Worm (Caenorhabditis elegans) whole organism, L1 larva: Measurements from ENCODE around the gene T14B4.19.

Source experiments
- C16A3.4 ChIP-seq: fragments of 150-350 bp; optimal IDR thresholded peaks from 2 replicates; lab custom pipeline; 2014; ENCODE audit warnings: missing biosample characterization, missing genetic modification characterization
- alr-1 ChIP-seq: fragments of 200-800 bp; sonication (Bioruptor generic); optimal IDR thresholded peaks from 2 replicates; lab custom pipeline; 2018; ENCODE audit warnings: borderline replicate concordance, mild to moderate bottlenecking, missing genetic modification characterization, missing compliant biosample characterization
- blmp-1 ChIP-seq: fragments of 150-350 bp; optimal IDR thresholded peaks from 2 replicates; lab custom pipeline; 2014; ENCODE audit warnings: missing biosample characterization, missing genetic modification characterization
- ceh-63 ChIP-seq: fragments of 200-800 bp; sonication (Bioruptor generic); optimal IDR thresholded peaks from 2 replicates; lab custom pipeline; 2018; ENCODE audit warnings: mild to moderate bottlenecking, missing genetic modification characterization, missing compliant biosample characterization
- ceh-82 ChIP-seq, 3 experiments: fragments of 150-350 bp in 1 of 3; sonication (generic microtip) in 2 of 3; optimal IDR thresholded peaks; 2 replicates each; lab custom pipeline; 2014 to 2017; ENCODE audit warnings: missing biosample characterization in 3 of 3, missing genetic modification characterization in 3 of 3
- ceh-90 ChIP-seq: sonication (generic microtip); optimal IDR thresholded peaks from 2 replicates; lab custom pipeline; 2016; ENCODE audit warnings: missing genetic modification characterization, missing compliant biosample characterization
- ces-1 ChIP-seq: fragments of 150-350 bp; optimal IDR thresholded peaks from 2 replicates; lab custom pipeline; 2014; ENCODE audit warnings: missing biosample characterization, missing genetic modification reagents, missing genetic modification characterization
- dpl-1 ChIP-seq, 3 experiments: fragments of 150-350 bp in 2 of 3; sonication (generic microtip) in 1 of 3; optimal IDR thresholded peaks; 2 replicates each; lab custom pipeline; 2014 to 2017; ENCODE audit warnings: missing biosample characterization in 3 of 3, missing genetic modification characterization in 3 of 3, missing genetic modification reagents in 3 of 3
- dsc-1 ChIP-seq: sonication (generic microtip); optimal IDR thresholded peaks from 2 replicates; lab custom pipeline; 2016; ENCODE audit warnings: mild to moderate bottlenecking, missing genetic modification characterization, missing compliant biosample characterization
- efl-1 ChIP-seq, 4 experiments: fragments of 150-350 bp; optimal IDR thresholded peaks in 3 of 4; peaks in 1 of 4; 1 replicate in 1 of 4; 2 replicates in 3 of 4; lab custom pipeline; 2014; ENCODE audit warnings: missing biosample characterization in 2 of 4, missing genetic modification characterization in 2 of 4, missing genetic modification reagents in 2 of 4
- efl-3 ChIP-seq: fragments of 200-800 bp; sonication (Bioruptor generic); optimal IDR thresholded peaks from 2 replicates; lab custom pipeline; 2018; ENCODE audit warnings: mild to moderate bottlenecking, missing genetic modification characterization, missing compliant biosample characterization
- ets-5 ChIP-seq: fragments of 200-800 bp; sonication (Bioruptor generic); IDR thresholded peaks from 2 replicates; pipeline ENCODE4 v1.3.6; 2022; ENCODE audit warnings: missing genetic modification characterization, missing compliant biosample characterization
- fkh-10 ChIP-seq: sonication (generic microtip); optimal IDR thresholded peaks from 2 replicates; lab custom pipeline; 2017; ENCODE audit warnings: missing biosample characterization, missing genetic modification reagents, missing genetic modification characterization
- fkh-8 ChIP-seq: sonication (generic microtip); optimal IDR thresholded peaks from 2 replicates; lab custom pipeline; 2016; ENCODE audit warnings: mild to moderate bottlenecking, missing genetic modification characterization, missing compliant biosample characterization
- fos-1 ChIP-seq: fragments of 150-350 bp; optimal IDR thresholded peaks from 2 replicates; lab custom pipeline; 2014; ENCODE audit warnings: missing biosample characterization, missing genetic modification characterization
- hlh-4 ChIP-seq: sonication (generic microtip); optimal IDR thresholded peaks from 2 replicates; lab custom pipeline; 2016; ENCODE audit warnings: mild to moderate bottlenecking, missing genetic modification characterization, missing compliant biosample characterization
- hpl-2 ChIP-seq: fragments of 150-350 bp; optimal IDR thresholded peaks from 2 replicates; lab custom pipeline; 2014; ENCODE audit warnings: missing biosample characterization, missing genetic modification reagents, missing genetic modification characterization
- isw-1 ChIP-seq: fragments of 200-800 bp; sonication (Bioruptor generic); IDR thresholded peaks from 2 replicates; pipeline ENCODE4 v1.3.6; 2022; ENCODE audit warnings: missing genetic modification characterization, missing compliant biosample characterization
- lin-14 ChIP-seq: fragments of 200-800 bp; sonication (Bioruptor generic); optimal IDR thresholded peaks from 2 replicates; lab custom pipeline; 2018; ENCODE audit warnings: mild to moderate bottlenecking, missing genetic modification characterization, moderate library complexity, missing compliant biosample characterization
- lin-15B ChIP-seq: fragments of 150-350 bp; sonication (generic microtip); optimal IDR thresholded peaks from 3 replicates; lab custom pipeline; 2014; ENCODE audit warnings: missing biosample characterization, missing genetic modification characterization
- lin-35 ChIP-seq, 2 experiments: fragments of 150-350 bp; optimal IDR thresholded peaks; 2 replicates each; lab custom pipeline; 2014; ENCODE audit warnings: missing biosample characterization in 2 of 2, missing genetic modification characterization in 2 of 2, missing genetic modification reagents in 2 of 2
- lin-39 ChIP-seq: fragments of 150-350 bp; optimal IDR thresholded peaks from 2 replicates; lab custom pipeline; 2014; ENCODE audit warnings: missing biosample characterization, missing genetic modification reagents, missing genetic modification characterization
- lir-3 ChIP-seq: sonication (generic microtip); optimal IDR thresholded peaks from 2 replicates; lab custom pipeline; 2016; ENCODE audit warnings: mild to moderate bottlenecking, missing genetic modification characterization, moderate library complexity, missing compliant biosample characterization; ENCODE audit not compliant: poor library complexity
- mef-2 ChIP-seq: fragments of 150-350 bp; optimal IDR thresholded peaks from 2 replicates; lab custom pipeline; 2014; ENCODE audit warnings: missing biosample characterization, missing genetic modification characterization
- mep-1 ChIP-seq: fragments of 150-350 bp; optimal IDR thresholded peaks from 2 replicates; lab custom pipeline; 2014; ENCODE audit warnings: missing biosample characterization, missing genetic modification characterization
- nhr-12 ChIP-seq: sonication (generic microtip); optimal IDR thresholded peaks from 2 replicates; lab custom pipeline; 2017; ENCODE audit warnings: missing biosample characterization, missing genetic modification characterization
- nhr-19 ChIP-seq: fragments of 200-800 bp; sonication (Bioruptor generic); conservative IDR thresholded peaks from 2 replicates; pipeline ENCODE4 v1.3.6; 2022; ENCODE audit warnings: missing genetic modification characterization, missing compliant biosample characterization
- nhr-20 ChIP-seq: sonication (generic microtip); optimal IDR thresholded peaks from 2 replicates; lab custom pipeline; 2016; ENCODE audit warnings: mild to moderate bottlenecking, missing genetic modification characterization, missing compliant biosample characterization
- nhr-237 ChIP-seq: fragments of 150-350 bp; optimal IDR thresholded peaks from 2 replicates; lab custom pipeline; 2014; ENCODE audit warnings: missing biosample characterization, missing genetic modification characterization
- nhr-28 ChIP-seq: fragments of 150-350 bp; optimal IDR thresholded peaks from 2 replicates; lab custom pipeline; 2014; ENCODE audit warnings: missing biosample characterization, missing genetic modification characterization
- nhr-71 ChIP-seq: sonication (generic microtip); optimal IDR thresholded peaks from 2 replicates; lab custom pipeline; 2016; ENCODE audit warnings: mild to moderate bottlenecking, missing genetic modification characterization, moderate library complexity, missing compliant biosample characterization
- nhr-84 ChIP-seq: sonication (generic microtip); optimal IDR thresholded peaks from 2 replicates; lab custom pipeline; 2017; ENCODE audit warnings: missing biosample characterization, missing genetic modification characterization
- pqm-1 ChIP-seq: sonication (generic microtip); optimal IDR thresholded peaks from 3 replicates; lab custom pipeline; 2017; ENCODE audit warnings: missing biosample characterization, missing genetic modification characterization
- snu-23 ChIP-seq: sonication (generic microtip); optimal IDR thresholded peaks from 2 replicates; lab custom pipeline; 2016; ENCODE audit warnings: missing genetic modification characterization, missing compliant biosample characterization
- sptf-1 ChIP-seq: fragments of 150-350 bp; optimal IDR thresholded peaks from 2 replicates; lab custom pipeline; 2014; ENCODE audit warnings: missing biosample characterization, missing genetic modification characterization
- sup-37 ChIP-seq: fragments of 200-800 bp; sonication (Bioruptor generic); optimal IDR thresholded peaks from 2 replicates; lab custom pipeline; 2018; ENCODE audit warnings: mild to moderate bottlenecking, missing genetic modification characterization, missing compliant biosample characterization
- swsn-7 ChIP-seq: sonication (generic microtip); optimal IDR thresholded peaks from 2 replicates; lab custom pipeline; 2016; ENCODE audit warnings: missing genetic modification characterization, missing compliant biosample characterization
- tbx-2 ChIP-seq: sonication (generic microtip); optimal IDR thresholded peaks from 2 replicates; lab custom pipeline; 2016; ENCODE audit warnings: missing genetic modification characterization, missing compliant biosample characterization
- tlp-1 ChIP-seq: fragments of 150-350 bp; optimal IDR thresholded peaks from 2 replicates; lab custom pipeline; 2014; ENCODE audit warnings: missing biosample characterization, missing genetic modification characterization
- unc-62 ChIP-seq: fragments of 150-350 bp; optimal IDR thresholded peaks from 2 replicates; lab custom pipeline; 2014; ENCODE audit warnings: missing biosample characterization, missing genetic modification reagents, missing genetic modification characterization
- unc-86 ChIP-seq: sonication (generic microtip); optimal IDR thresholded peaks from 2 replicates; lab custom pipeline; 2016; ENCODE audit warnings: missing genetic modification characterization, missing compliant biosample characterization
- unc-98 ChIP-seq: fragments of 200-800 bp; sonication (Bioruptor generic); IDR thresholded peaks from 2 replicates; pipeline ENCODE4 v1.3.6; 2022; ENCODE audit warnings: missing genetic modification characterization, missing compliant biosample characterization
- zip-4 ChIP-seq: fragments of 200-800 bp; sonication (Bioruptor generic); optimal IDR thresholded peaks from 2 replicates; lab custom pipeline; 2018; ENCODE audit warnings: mild to moderate bottlenecking, missing genetic modification characterization, moderate library complexity, missing compliant biosample characterization
- ztf-11 ChIP-seq, 2 experiments: sonication (generic microtip); optimal IDR thresholded peaks; 2 replicates each; lab custom pipeline; 2016 to 2017; ENCODE audit warnings: missing genetic modification characterization in 2 of 2, missing biosample characterization in 1 of 2, missing compliant biosample characterization in 1 of 2
- ztf-4 ChIP-seq: fragments of 150-350 bp; optimal IDR thresholded peaks from 2 replicates; lab custom pipeline; 2014; ENCODE audit warnings: missing biosample characterization, missing genetic modification characterization

Gene T14B4.19

DNA sequence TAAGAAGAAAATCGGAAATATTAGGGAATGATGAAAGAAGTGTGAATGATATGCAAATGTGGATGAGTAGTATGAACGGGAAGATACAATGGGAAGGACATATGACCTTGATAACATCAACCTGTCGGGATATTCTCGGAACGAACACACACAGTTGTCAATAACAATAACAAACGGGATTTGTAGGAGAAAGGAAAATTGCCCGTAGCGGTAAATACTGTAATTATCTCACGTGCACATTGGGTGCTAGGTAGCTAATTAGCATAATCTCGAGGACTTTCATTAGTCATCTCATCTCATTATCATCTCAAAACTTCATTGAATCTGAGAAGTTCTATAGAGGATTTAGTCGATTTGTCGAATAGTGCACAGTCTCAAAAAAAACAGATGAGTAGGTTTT lies 272 bp upstream of the T14B4.19 start:
- no peak for TF ChIP-seq unc-98
- no peak for TF ChIP-seq fkh-10 (GFP tag; lab: Kevin White, UChicago)
- TF ChIP-seq dpl-1 (GFP tag; optimal IDR thresholded peaks at IDR 0.05; lab: Kevin White, UChicago), result no peak
- no peak for TF ChIP-seq snu-23
- no peak for TF ChIP-seq ceh-63
- no peak for TF ChIP-seq ztf-11 (tag; optimal IDR thresholded peaks at IDR 0.05; lab: Kevin White, UChicago)
- TF ChIP-seq tlp-1 (tag; lab: Kevin White, UChicago), result no peak
- no peak for TF ChIP-seq efl-1 (optimal IDR thresholded peaks at IDR 0.05; lab: Kevin White, UChicago)
- no peak for TF ChIP-seq efl-1 (GFP tag; optimal IDR thresholded peaks at IDR 0.05 in 1 of 2; lab: Kevin White, UChicago)
- no peak for TF ChIP-seq unc-86 (tag; lab: Kevin White, UChicago)
- TF ChIP-seq nhr-12 (tag; lab: Kevin White, UChicago), result no peak
- TF ChIP-seq hpl-2, result no peak
- no peak for TF ChIP-seq ceh-90 (tag; lab: Kevin White, UChicago)

DNA sequence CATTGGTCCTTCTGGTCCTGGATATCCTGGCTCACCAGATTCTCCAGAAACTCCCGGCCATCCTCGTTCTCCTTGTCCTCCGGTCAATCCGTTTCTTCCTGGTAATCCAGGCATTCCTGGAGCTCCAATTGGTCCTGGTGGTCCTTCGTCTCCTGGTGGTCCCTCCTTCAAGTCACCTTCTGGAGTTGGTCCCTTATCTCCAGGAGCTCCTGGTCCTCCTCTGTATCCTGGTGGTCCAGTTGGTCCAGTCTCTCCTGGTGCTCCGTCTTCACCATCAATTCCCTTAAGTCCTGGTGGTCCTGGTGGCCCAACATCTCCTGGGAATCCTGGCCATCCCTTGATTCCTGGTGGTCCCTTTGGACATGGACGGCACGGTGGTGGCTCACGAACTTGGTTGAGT lies 2.1 kb downstream of the T14B4.19 start:
- no peak for TF ChIP-seq C16A3.4 (tag; lab: Kevin White, UChicago)
- no peak for TF ChIP-seq efl-1 (optimal IDR thresholded peaks at IDR 0.05; lab: Kevin White, UChicago)
- TF ChIP-seq efl-1 (GFP tag; optimal IDR thresholded peaks at IDR 0.05 in 1 of 2; lab: Kevin White, UChicago), result peak in 1 of 2 experiments; percentile 14

DNA sequence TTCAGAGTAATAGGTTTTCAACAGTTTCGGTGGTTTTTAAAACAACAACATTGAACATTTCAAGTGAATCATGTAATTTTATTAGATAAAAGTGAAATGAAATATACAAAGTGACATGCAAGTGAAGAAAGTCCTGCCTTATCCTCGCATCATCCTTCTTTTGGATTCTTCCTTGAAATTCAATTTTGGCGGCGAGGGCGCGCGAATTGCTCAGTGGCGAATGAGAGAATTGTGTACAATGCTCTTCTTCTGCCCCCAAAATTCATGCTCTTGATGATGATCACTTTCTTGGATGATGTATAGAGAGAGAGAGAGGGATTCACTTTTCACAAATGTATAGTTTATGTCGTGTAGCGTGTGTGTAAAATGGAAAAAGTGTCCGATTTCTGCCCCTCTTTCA lies 3.1 kb downstream of the T14B4.19 start:
- TF ChIP-seq nhr-237 (no peak), fkh-10 (GFP tag; lab: Kevin White, UChicago) (peak; percentile 67), nhr-19 (GFP tag; lab: Robert Waterston, UW) (no peak), lin-14 (GFP tag; lab: Kevin White, UChicago) (peak; percentile 49), blmp-1 (tag; lab: Kevin White, UChicago) (peak; percentile 29)

DNA sequence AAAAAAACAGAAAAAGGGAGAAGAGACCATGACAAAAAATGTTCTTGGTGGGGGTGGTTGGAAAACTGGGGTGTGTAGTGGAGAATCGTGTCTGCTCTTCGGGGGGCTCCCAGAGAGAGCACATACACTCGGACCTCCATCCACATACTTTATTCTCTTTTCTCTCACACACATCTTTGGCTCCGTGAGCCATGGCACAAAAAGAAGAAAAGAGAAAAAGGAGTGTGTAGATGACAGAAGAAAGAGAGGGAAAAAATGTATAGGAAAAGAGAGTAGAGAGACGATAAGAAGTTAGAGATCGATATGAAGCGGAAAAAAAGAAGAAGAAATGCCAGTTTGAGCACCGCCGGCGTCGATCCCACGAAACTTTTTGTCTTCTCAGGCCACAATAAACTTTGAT lies 3.8 kb downstream of the T14B4.19 start:
- TF ChIP-seq unc-98, result no peak
- TF ChIP-seq fos-1 (tag; lab: Kevin White, UChicago), result no peak
- TF ChIP-seq nhr-12 (tag; lab: Kevin White, UChicago), result no peak
- peak in 2 of 3 experiments; percentile 33 to 57 for TF ChIP-seq ceh-82 (tag; optimal IDR thresholded peaks at IDR 0.05; lab: Kevin White, UChicago)
- TF ChIP-seq nhr-20 (tag; lab: Kevin White, UChicago), result peak; percentile 8
- no peak for TF ChIP-seq ztf-4 (tag; lab: Kevin White, UChicago)
- TF ChIP-seq blmp-1 (tag; lab: Kevin White, UChicago), result no peak
- TF ChIP-seq nhr-84 (tag; lab: Kevin White, UChicago), result no peak
- no peak for TF ChIP-seq ets-5
- no peak for TF ChIP-seq nhr-28 (tag; lab: Kevin White, UChicago)
- no peak for TF ChIP-seq ztf-11 (tag; optimal IDR thresholded peaks at IDR 0.05; lab: Kevin White, UChicago)
- peak; percentile 40 for TF ChIP-seq swsn-7 (tag; lab: Kevin White, UChicago)
- TF ChIP-seq efl-3, result no peak
- peak; percentile 23 for TF ChIP-seq C16A3.4 (tag; lab: Kevin White, UChicago)
- peak in 1 of 3 experiments; percentile 13 for TF ChIP-seq dpl-1 (GFP tag; optimal IDR thresholded peaks at IDR 0.05; lab: Kevin White, UChicago)
- TF ChIP-seq nhr-71 (tag; lab: Kevin White, UChicago), result peak; percentile 62
- TF ChIP-seq ces-1 (GFP tag; lab: Kevin White, UChicago), result no peak
- TF ChIP-seq lin-39 (tag; lab: Kevin White, UChicago), result no peak
- no peak for TF ChIP-seq sptf-1
- TF ChIP-seq hpl-2, result no peak
- TF ChIP-seq pqm-1, result no peak
- TF ChIP-seq isw-1 (GFP tag; lab: Robert Waterston, UW), result 0 out of 2 replicates have a peak, but pooled peaks have one; percentile 19
- no peak for TF ChIP-seq lir-3 (tag; lab: Kevin White, UChicago)
- no peak for TF ChIP-seq unc-62 (GFP tag; lab: Kevin White, UChicago)
- TF ChIP-seq dsc-1 (tag; lab: Kevin White, UChicago), result peak; percentile 14
- TF ChIP-seq lin-14 (GFP tag; lab: Kevin White, UChicago), result peak; percentile 90
- peak; percentile 14 to 28 for TF ChIP-seq efl-1 (optimal IDR thresholded peaks at IDR 0.05; lab: Kevin White, UChicago)
- peak in 1 of 2 experiments; percentile 18 for TF ChIP-seq efl-1 (GFP tag; optimal IDR thresholded peaks at IDR 0.05 in 1 of 2; lab: Kevin White, UChicago)
- TF ChIP-seq tbx-2 (tag; lab: Kevin White, UChicago), result peak; percentile 13
- peak in 1 of 2 experiments; percentile 18 for TF ChIP-seq lin-35 (GFP tag; optimal IDR thresholded peaks at IDR 0.05; lab: Kevin White, UChicago)
- no peak for TF ChIP-seq sup-37
- TF ChIP-seq hlh-4 (tag; lab: Kevin White, UChicago), result no peak
- no peak for TF ChIP-seq alr-1 (tag; lab: Kevin White, UChicago)
- TF ChIP-seq mep-1 (tag; lab: Kevin White, UChicago), result peak; percentile 40
- TF ChIP-seq zip-4, result no peak
- no peak for TF ChIP-seq mef-2 (tag; lab: Kevin White, UChicago)
- TF ChIP-seq fkh-8 (tag; lab: Kevin White, UChicago), result no peak
- no peak for TF ChIP-seq lin-15B
